Worm (Caenorhabditis elegans) whole organism, mixed stage, embryonic: ENCODE data around the gene his-18.

ENCODE experiments used
- blmp-1 ChIP-seq: fragments of 150-350 bp; optimal IDR thresholded peaks from 2 replicates; lab custom pipeline; 2014; ENCODE audit warnings: missing biosample characterization, missing genetic modification characterization
- lin-13 ChIP-seq: fragments of 150-350 bp; optimal IDR thresholded peaks from 2 replicates; lab custom pipeline; 2014; ENCODE audit warnings: missing biosample characterization, missing genetic modification characterization
- nhr-76 ChIP-seq: sonication (generic microtip); optimal IDR thresholded peaks from 2 replicates; lab custom pipeline; 2017; ENCODE audit warnings: missing biosample characterization, missing genetic modification characterization
- snpc-4 ChIP-seq: fragments of 150-350 bp; optimal IDR thresholded peaks from 2 replicates; lab custom pipeline; 2014; ENCODE audit warnings: missing biosample characterization, missing genetic modification characterization

- no peak for TF ChIP-seq lin-13
- TF ChIP-seq blmp-1 (tag; lab: Kevin White, UChicago) = no peak
- no peak for TF ChIP-seq snpc-4 (tag; lab: Kevin White, UChicago)
- no peak for TF ChIP-seq nhr-76 (tag; lab: Kevin White, UChicago)
Observed at ce11 chrV:8902697-8903096, 4.7 kb downstream of the his-18 start, which contains the start of gene frpr-12.
